Worm (Caenorhabditis elegans) whole organism, young adult: ENCODE results near the gene R09E10.6.

Source experiments
- B0019.2 ChIP-seq: fragments of 200-800 bp; sonication (Bioruptor generic); conservative IDR thresholded peaks from 2 replicates; pipeline ENCODE4 v1.3.6; 2022; ENCODE audit warnings: missing genetic modification reagents, missing genetic modification characterization, missing compliant biosample characterization
- D2030.7 ChIP-seq: fragments of 200-800 bp; sonication (Bioruptor generic); IDR thresholded peaks from 2 replicates; pipeline ENCODE4 v1.3.6; 2022; ENCODE audit warnings: missing genetic modification reagents, missing genetic modification characterization, missing compliant biosample characterization
- F33H1.4 ChIP-seq: fragments of 200-800 bp; sonication (Bioruptor generic); IDR thresholded peaks from 2 replicates; pipeline ENCODE4 v1.3.6; 2022; ENCODE audit warnings: missing genetic modification reagents, missing genetic modification characterization, missing compliant biosample characterization
- F37B4.10 ChIP-seq: fragments of 200-800 bp; sonication (Bioruptor generic); IDR thresholded peaks from 2 replicates; pipeline ENCODE4 v1.3.6; 2022; ENCODE audit warnings: missing genetic modification characterization, missing compliant biosample characterization
- K12H6.12 ChIP-seq: fragments of 200-800 bp; sonication (Bioruptor generic); optimal IDR thresholded peaks from 2 replicates; lab custom pipeline; 2018; ENCODE audit warnings: mild to moderate bottlenecking, missing genetic modification characterization, missing compliant biosample characterization
- Y95B8A.8 ChIP-seq: fragments of 200-800 bp; sonication (Bioruptor generic); IDR thresholded peaks from 2 replicates; pipeline ENCODE4 v1.3.6; 2022; ENCODE audit warnings: missing genetic modification reagents, missing genetic modification characterization, missing compliant biosample characterization
- akir-1 ChIP-seq: fragments of 200-800 bp; sonication (Bioruptor generic); optimal IDR thresholded peaks from 2 replicates; lab custom pipeline; 2018; ENCODE audit warnings: mild to moderate bottlenecking, missing genetic modification characterization, moderate library complexity, missing compliant biosample characterization
- ama-1 ChIP-seq, 3 experiments: fragments of 150-350 bp in 1 of 3; sonication (generic microtip) in 2 of 3; optimal IDR thresholded peaks; 2 replicates each; lab custom pipeline; 2014 to 2018; ENCODE audit warnings: missing biosample characterization in 2 of 3, missing genetic modification characterization in 2 of 3, missing genetic modification reagents in 2 of 3
- aptf-3 ChIP-seq: fragments of 200-800 bp; sonication (Bioruptor generic); IDR thresholded peaks from 2 replicates; pipeline ENCODE4 v1.3.6; 2022; ENCODE audit warnings: missing genetic modification characterization, missing compliant biosample characterization
- bed-2 ChIP-seq: fragments of 200-800 bp; sonication (Bioruptor generic); IDR thresholded peaks from 2 replicates; pipeline ENCODE4 v1.3.6; 2022; ENCODE audit warnings: missing genetic modification reagents, missing genetic modification characterization, missing compliant biosample characterization
- cebp-1 ChIP-seq, 2 experiments: fragments of 200-800 bp in 1 of 2; sonication (Bioruptor generic) in 1 of 2; sonication (generic microtip) in 1 of 2; IDR thresholded peaks in 1 of 2; optimal IDR thresholded peaks in 1 of 2; 2 replicates each; pipeline versions ENCODE4 v1.3.6 to Lab custom; 2017 to 2022; ENCODE audit warnings: missing compliant biosample characterization in 2 of 2, missing genetic modification characterization in 2 of 2, mild to moderate bottlenecking in 1 of 2, missing genetic modification reagents in 1 of 2, moderate library complexity in 1 of 2
- ceh-27 ChIP-seq: fragments of 200-800 bp; sonication (Bioruptor generic); optimal IDR thresholded peaks from 2 replicates; lab custom pipeline; 2018; ENCODE audit warnings: mild to moderate bottlenecking, missing genetic modification characterization, moderate library complexity, missing compliant biosample characterization
- die-1 ChIP-seq: sonication (generic microtip); optimal IDR thresholded peaks from 2 replicates; lab custom pipeline; 2016; ENCODE audit warnings: missing genotype, mild to moderate bottlenecking, missing genetic modification characterization, missing compliant biosample characterization
- dox-1 ChIP-seq: fragments of 200-800 bp; sonication (Bioruptor generic); IDR thresholded peaks from 2 replicates; pipeline ENCODE4 v1.3.6; 2022; ENCODE audit warnings: missing genetic modification reagents, missing genetic modification characterization, missing compliant biosample characterization
- egl-18 ChIP-seq: fragments of 200-800 bp; sonication (Bioruptor generic); IDR thresholded peaks from 2 replicates; pipeline ENCODE4 v1.3.6; 2022; ENCODE audit warnings: missing genetic modification reagents, missing genetic modification characterization, missing compliant biosample characterization
- egrh-3 ChIP-seq: fragments of 200-800 bp; sonication (Bioruptor generic); IDR thresholded peaks from 2 replicates; pipeline ENCODE4 v1.3.6; 2022; ENCODE audit warnings: missing genetic modification reagents, missing genetic modification characterization, missing compliant biosample characterization
- hlh-12 ChIP-seq: sonication (generic microtip); optimal IDR thresholded peaks from 2 replicates; lab custom pipeline; 2016; ENCODE audit warnings: missing genetic modification characterization, missing compliant biosample characterization
- hmg-1.2 ChIP-seq: fragments of 200-800 bp; sonication (Bioruptor generic); IDR thresholded peaks from 2 replicates; pipeline ENCODE4 v1.3.6; 2022; ENCODE audit warnings: missing genetic modification reagents, missing genetic modification characterization, missing compliant biosample characterization
- hmg-20 ChIP-seq: fragments of 200-800 bp; sonication (Bioruptor generic); IDR thresholded peaks from 2 replicates; pipeline ENCODE4 v1.3.6; 2022; ENCODE audit warnings: missing genetic modification reagents, missing genetic modification characterization, missing compliant biosample characterization
- lag-1 ChIP-seq: fragments of 200-800 bp; sonication (Bioruptor generic); IDR thresholded peaks from 2 replicates; pipeline ENCODE4 v1.3.6; 2022; ENCODE audit warnings: missing genetic modification reagents, missing genetic modification characterization, missing compliant biosample characterization
- let-607 ChIP-seq, 2 experiments: fragments of 200-800 bp in 1 of 2; sonication (Bioruptor generic) in 1 of 2; sonication (generic microtip) in 1 of 2; optimal IDR thresholded peaks; 2 replicates each; lab custom pipeline; 2016 to 2018; ENCODE audit warnings: mild to moderate bottlenecking in 2 of 2, missing compliant biosample characterization in 2 of 2, missing genetic modification characterization in 2 of 2, moderate library complexity in 2 of 2, missing genotype in 1 of 2
- madf-6 ChIP-seq: fragments of 200-800 bp; sonication (Bioruptor generic); IDR thresholded peaks from 2 replicates; pipeline ENCODE4 v1.3.6; 2022; ENCODE audit warnings: missing genetic modification reagents, missing genetic modification characterization, missing compliant biosample characterization
- nfya-1 ChIP-seq: sonication (generic microtip); optimal IDR thresholded peaks from 2 replicates; lab custom pipeline; 2017; ENCODE audit warnings: antibody characterized with exemption, missing compliant biosample characterization, missing genetic modification characterization, borderline replicate concordance; ENCODE audit not compliant: insufficient read depth
- nfya-2 ChIP-seq: fragments of 200-800 bp; sonication (Bioruptor generic); IDR thresholded peaks from 2 replicates; pipeline ENCODE4 v1.3.6; 2022; ENCODE audit warnings: missing genetic modification reagents, missing genetic modification characterization, missing compliant biosample characterization
- nhr-80 ChIP-seq: sonication (generic microtip); optimal IDR thresholded peaks from 2 replicates; lab custom pipeline; 2016; ENCODE audit warnings: missing genetic modification characterization, missing compliant biosample characterization
- pbrm-1 ChIP-seq: fragments of 200-800 bp; sonication (Bioruptor generic); IDR thresholded peaks from 2 replicates; pipeline ENCODE4 v1.3.6; 2022; ENCODE audit warnings: missing genetic modification reagents, missing genetic modification characterization, missing compliant biosample characterization
- xnd-1 ChIP-seq: sonication (generic microtip); optimal IDR thresholded peaks from 2 replicates; lab custom pipeline; 2016; ENCODE audit warnings: missing genotype, missing genetic modification reagents, missing genetic modification characterization, missing compliant biosample characterization
- ztf-6 ChIP-seq: fragments of 200-800 bp; sonication (Bioruptor generic); IDR thresholded peaks from 2 replicates; pipeline ENCODE4 v1.3.6; 2022; ENCODE audit warnings: missing genetic modification reagents, missing genetic modification characterization, missing compliant biosample characterization

The R09E10.6 gene

ce11 chrIV:10275050-10275449, 18.9 kb downstream of the R09E10.6 start:
- TF ChIP-seq nfya-2 (no peak), cebp-1 (GFP tag; IDR thresholded peaks at IDR 0.05; lab: Robert Waterston, UW) (no peak), cebp-1 (tag; optimal IDR thresholded peaks at IDR 0.05; lab: Kevin White, UChicago) (no peak)

ce11 chrIV:10273781-10274313, 20.1 kb downstream of the R09E10.6 start, which contains the start of gene Y43C5A.3:
Y43C5A.3 (plus strand) TSS chrIV:10274036.
- TF ChIP-seq F37B4.10 (GFP tag; lab: Robert Waterston, UW) (no peak), ztf-6 (GFP tag; lab: Robert Waterston, UW) (no peak), xnd-1 (tag; lab: Kevin White, UChicago) (no peak)

ce11 chrIV:10273360-10273759, 20.6 kb downstream of the R09E10.6 start:
- TF ChIP-seq madf-6 = no peak
- TF ChIP-seq ceh-27 (GFP tag; lab: Kevin White, UChicago) = no peak
- no peak for TF ChIP-seq akir-1 (GFP tag; lab: Kevin White, UChicago)
- no peak for TF ChIP-seq ama-1 (optimal IDR thresholded peaks at IDR 0.05; lab: Kevin White, UChicago)
- no peak for TF ChIP-seq ama-1 (GFP tag; optimal IDR thresholded peaks at IDR 0.05; lab: Kevin White, UChicago)
- TF ChIP-seq die-1 (tag; lab: Kevin White, UChicago) = no peak
- no peak for TF ChIP-seq hlh-12 (tag; lab: Kevin White, UChicago)
- no peak for TF ChIP-seq hmg-20
- TF ChIP-seq hmg-1.2 (GFP tag; lab: Robert Waterston, UW) = no peak

ce11 chrIV:10269137-10269933, 24.6 kb downstream of the R09E10.6 start, which contains the start of the genes nspd-7 and Y43C5A.2:
nspd-7 (minus strand) TSS chrIV:10269187.
Y43C5A.2 (plus strand) TSS chrIV:10269883.
- TF ChIP-seq bed-2 (GFP tag; lab: Robert Waterston, UW) = no peak
- peak; percentile 43 for TF ChIP-seq nhr-80 (tag; lab: Kevin White, UChicago)

ce11 chrIV:10262882-10263281, 31.0 kb downstream of the R09E10.6 start:
- TF ChIP-seq lag-1 (GFP tag; lab: Robert Waterston, UW) = 0 out of 2 replicates have a peak, but pooled peaks have one; percentile 8
- TF ChIP-seq pbrm-1 (GFP tag; lab: Robert Waterston, UW) = peak; percentile 52; the same call in 1 of the 2 replicates
- 0 out of 2 replicates have a peak, but pooled peaks have one; percentile 59 for TF ChIP-seq Y95B8A.8 (GFP tag; lab: Robert Waterston, UW)
- TF ChIP-seq egl-18 (GFP tag; lab: Robert Waterston, UW) = 0 out of 2 replicates have a peak, but pooled peaks have one; percentile 15
- 0 out of 2 replicates have a peak, but pooled peaks have one; percentile 85 for TF ChIP-seq F37B4.10 (GFP tag; lab: Robert Waterston, UW)
- TF ChIP-seq F33H1.4 = peak; percentile 63
- TF ChIP-seq madf-6 = 0 out of 2 replicates have a peak, but pooled peaks have one; percentile 33
- 0 out of 2 replicates have a peak, but pooled peaks have one; percentile 37 for TF ChIP-seq D2030.7 (GFP tag; lab: Robert Waterston, UW)
- peak; percentile 83 for TF ChIP-seq egrh-3 (GFP tag; lab: Robert Waterston, UW)
- 0 out of 2 replicates have a peak, but pooled peaks have one; percentile 36 for TF ChIP-seq aptf-3 (GFP tag; lab: Robert Waterston, UW)
- TF ChIP-seq dox-1 = 0 out of 2 replicates have a peak, but pooled peaks have one; percentile 40
- TF ChIP-seq B0019.2 = peak; percentile 4; the same call in 1 of the 2 replicates

- TF ChIP-seq B0019.2 (no peak), F33H1.4 (no peak), K12H6.12 (tag; lab: Kevin White, UChicago) (no peak), nfya-1 (tag; lab: Kevin White, UChicago) (no peak), let-607 (tag; optimal IDR thresholded peaks at IDR 0.05; lab: Kevin White, UChicago) (no peak)
These were observed 32.9 kb downstream of the R09E10.6 start for ce11 chrIV:10261061-10261460.
